Fruit fly (Drosophila melanogaster) whole organism: ENCODE results near the gene CG14683.

Source experiments
- CG8478 ChIP-seq: fragments of >200 bp; optimal IDR thresholded peaks from 2 replicates; lab custom pipeline; 2018; ENCODE audit warnings: inconsistent platforms
- Dll ChIP-seq: fragments of >200 bp; optimal IDR thresholded peaks from 2 replicates; lab custom pipeline; 2017
- EcR ChIP-seq, 2 experiments: fragments of >200 bp; optimal IDR thresholded peaks; 2 replicates each; lab custom pipeline; 2017; ENCODE audit warnings: missing biosample characterization in 2 of 2, missing genetic modification characterization in 2 of 2, missing genetic modification reagents in 2 of 2
- pan ChIP-seq: fragments of >200 bp; optimal IDR thresholded peaks from 2 replicates; lab custom pipeline; 2017
- psq ChIP-seq: fragments of >200 bp; optimal IDR thresholded peaks from 2 replicates; lab custom pipeline; 2017
- usp ChIP-seq: fragments of >200 bp; optimal IDR thresholded peaks from 2 replicates; lab custom pipeline; 2017; ENCODE audit warnings: missing biosample characterization, missing genetic modification characterization, mixed read lengths

Gene CG14683

DNA sequence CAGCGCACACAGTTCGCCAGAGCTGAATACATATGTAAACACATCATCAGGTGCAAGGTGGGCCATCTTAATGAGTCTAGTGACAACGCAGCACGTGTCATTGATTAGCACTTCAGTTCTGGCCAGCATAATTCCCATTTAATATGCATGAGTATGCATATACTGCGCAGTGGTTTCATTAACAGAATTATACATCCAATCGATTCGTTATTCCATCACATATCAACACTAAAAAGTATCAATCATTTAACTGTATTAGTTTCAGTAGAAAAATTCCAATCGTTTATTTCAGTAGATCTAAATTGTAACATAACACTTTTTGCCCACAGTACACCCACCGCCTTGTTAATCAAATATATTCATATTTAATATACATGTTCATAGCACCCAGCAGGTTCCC, 18.1 kb downstream of the CG14683 start, which contains the start of gene CG4073:
TSS of gene CG4073 (plus strand) at position 301 of the 400 bp plus-strand sequence.
- no peak for TF ChIP-seq pan (lab: Kevin White, UChicago)
- no peak for TF ChIP-seq usp
- TF ChIP-seq psq (lab: Kevin White, UChicago) = no peak
- no peak for TF ChIP-seq EcR (GFP tag; optimal IDR thresholded peaks at IDR 0.05; lab: Kevin White, UChicago)
- TF ChIP-seq CG8478 = no peak
- TF ChIP-seq Dll (lab: Kevin White, UChicago) = no peak

DNA sequence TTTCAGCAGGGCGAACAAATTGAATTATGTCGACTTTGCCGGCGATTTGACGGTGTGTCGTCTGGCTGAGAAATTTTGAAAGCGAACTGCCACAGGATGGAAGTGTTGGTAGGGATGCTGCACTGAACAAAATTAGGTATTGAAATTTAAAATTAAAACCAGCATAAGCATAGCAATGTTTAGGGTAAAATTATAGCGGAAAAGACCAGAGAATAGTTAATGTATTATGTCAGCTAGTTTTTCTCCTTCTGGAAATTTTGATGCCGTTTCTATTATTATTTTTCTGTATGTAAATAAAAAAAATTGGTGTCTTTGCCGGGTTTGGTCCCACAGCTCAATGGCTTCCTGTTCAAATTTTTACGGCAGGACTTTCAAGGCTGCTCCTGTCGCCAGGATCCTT, 30.3 kb downstream of the CG14683 start:
- TF ChIP-seq EcR (GFP tag; optimal IDR thresholded peaks at IDR 0.05; lab: Kevin White, UChicago) (no peak), usp (no peak), pan (lab: Kevin White, UChicago) (no peak), psq (lab: Kevin White, UChicago) (no peak), CG8478 (no peak), Dll (lab: Kevin White, UChicago) (no peak)

dm6 chr3R:10735857-10736256, 39.4 kb downstream of the CG14683 start, which contains the start of gene tomboy20:
TSS of gene tomboy20 (minus strand) at chr3R:10735957.
- no peak for TF ChIP-seq EcR (GFP tag; optimal IDR thresholded peaks at IDR 0.05; lab: Kevin White, UChicago)
- no peak for TF ChIP-seq CG8478
- TF ChIP-seq psq (lab: Kevin White, UChicago) = no peak
- TF ChIP-seq Dll (lab: Kevin White, UChicago) = no peak
- TF ChIP-seq pan (lab: Kevin White, UChicago) = no peak
- no peak for TF ChIP-seq usp

DNA sequence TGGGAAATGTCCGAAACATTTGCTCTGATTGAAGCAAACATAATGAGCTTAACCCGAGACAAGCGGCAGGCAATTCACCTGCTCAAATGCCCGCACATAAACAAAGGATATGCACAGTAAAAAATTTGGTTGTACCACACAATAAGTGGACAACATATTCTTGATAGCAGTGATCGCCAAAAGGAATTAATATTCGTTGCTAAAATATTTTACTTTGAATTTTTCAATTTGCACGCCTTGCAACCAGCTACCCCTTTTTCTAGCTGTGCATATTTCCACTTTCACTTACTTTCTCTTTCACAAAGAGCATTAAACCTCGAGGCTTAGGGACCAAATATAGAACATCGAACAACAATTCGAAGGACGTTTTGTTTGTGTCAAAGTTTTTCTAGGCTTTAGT, 51.2 kb downstream of the CG14683 start:
- TF ChIP-seq CG8478 = no peak
- no peak for TF ChIP-seq EcR (GFP tag; optimal IDR thresholded peaks at IDR 0.05; lab: Kevin White, UChicago)
- no peak for TF ChIP-seq psq (lab: Kevin White, UChicago)
- no peak for TF ChIP-seq pan (lab: Kevin White, UChicago)
